Worm (Caenorhabditis elegans) whole organism, young adult: ENCODE measurements around the gene zak-1.

ENCODE experiments used
- B0261.1 ChIP-seq: sonication (generic microtip); optimal IDR thresholded peaks from 2 replicates; lab custom pipeline; 2016; ENCODE audit warnings: mild to moderate bottlenecking, missing genetic modification characterization, moderate library complexity, missing compliant biosample characterization
- C06A6.2 ChIP-seq: fragments of 200-800 bp; sonication (Bioruptor generic); conservative IDR thresholded peaks from 2 replicates; pipeline ENCODE4 v1.3.6; 2022; ENCODE audit warnings: missing genetic modification characterization, missing compliant biosample characterization
- D2030.7 ChIP-seq: fragments of 200-800 bp; sonication (Bioruptor generic); IDR thresholded peaks from 2 replicates; pipeline ENCODE4 v1.3.6; 2022; ENCODE audit warnings: missing genetic modification reagents, missing genetic modification characterization, missing compliant biosample characterization
- F10E7.11 ChIP-seq: sonication (generic microtip); optimal IDR thresholded peaks from 2 replicates; lab custom pipeline; 2017; ENCODE audit warnings: mild to moderate bottlenecking, missing genetic modification characterization, moderate library complexity, missing compliant biosample characterization
- F23B12.7 ChIP-seq: sonication (generic microtip); optimal IDR thresholded peaks from 2 replicates; lab custom pipeline; 2017; ENCODE audit warnings: missing genetic modification characterization, mild to moderate bottlenecking, missing compliant biosample characterization, antibody characterized with exemption, moderate library complexity; ENCODE audit not compliant: insufficient read depth
- F57C9.4 ChIP-seq: sonication (generic microtip); optimal IDR thresholded peaks from 2 replicates; lab custom pipeline; 2017; ENCODE audit warnings: mild to moderate bottlenecking, missing genetic modification characterization, missing compliant biosample characterization
- K12H6.12 ChIP-seq: fragments of 200-800 bp; sonication (Bioruptor generic); optimal IDR thresholded peaks from 2 replicates; lab custom pipeline; 2018; ENCODE audit warnings: mild to moderate bottlenecking, missing genetic modification characterization, missing compliant biosample characterization
- T07F8.4 ChIP-seq: sonication (generic microtip); optimal IDR thresholded peaks from 2 replicates; lab custom pipeline; 2016; ENCODE audit warnings: mild to moderate bottlenecking, missing genetic modification characterization, moderate library complexity, missing compliant biosample characterization
- T26A5.8 ChIP-seq: sonication (generic microtip); optimal IDR thresholded peaks from 2 replicates; lab custom pipeline; 2016; ENCODE audit warnings: missing genetic modification characterization, missing compliant biosample characterization
- Y56A3A.18 ChIP-seq: fragments of 200-800 bp; sonication (Bioruptor generic); IDR thresholded peaks from 2 replicates; pipeline ENCODE4 v1.3.6; 2022; ENCODE audit warnings: missing genetic modification reagents, missing genetic modification characterization, missing compliant biosample characterization
- Y67H2A.10 ChIP-seq: fragments of 200-800 bp; sonication (Bioruptor generic); conservative IDR thresholded peaks from 2 replicates; pipeline ENCODE4 v1.3.6; 2022; ENCODE audit warnings: missing genetic modification reagents, missing genetic modification characterization, missing compliant biosample characterization
- Y79H2A.3 ChIP-seq: fragments of 200-800 bp; sonication (Bioruptor generic); conservative IDR thresholded peaks from 2 replicates; pipeline ENCODE4 v1.3.6; 2022; ENCODE audit warnings: missing genetic modification reagents, missing genetic modification characterization, missing compliant biosample characterization
- Y95B8A.8 ChIP-seq: fragments of 200-800 bp; sonication (Bioruptor generic); IDR thresholded peaks from 2 replicates; pipeline ENCODE4 v1.3.6; 2022; ENCODE audit warnings: missing genetic modification reagents, missing genetic modification characterization, missing compliant biosample characterization
- ZK185.1 ChIP-seq: sonication (generic microtip); optimal IDR thresholded peaks from 2 replicates; lab custom pipeline; 2016; ENCODE audit warnings: mild to moderate bottlenecking, missing genetic modification characterization, missing compliant biosample characterization; ENCODE audit not compliant: poor library complexity, severe bottlenecking
- ama-1 ChIP-seq, 3 experiments: fragments of 150-350 bp in 1 of 3; sonication (generic microtip) in 2 of 3; optimal IDR thresholded peaks; 2 replicates each; lab custom pipeline; 2014 to 2018; ENCODE audit warnings: missing biosample characterization in 2 of 3, missing genetic modification characterization in 2 of 3, missing genetic modification reagents in 2 of 3
- atf-7 ChIP-seq: sonication (generic microtip); optimal IDR thresholded peaks from 2 replicates; lab custom pipeline; 2017; ENCODE audit warnings: mild to moderate bottlenecking, missing genetic modification characterization, missing compliant biosample characterization
- athp-1 ChIP-seq: sonication (generic microtip); optimal IDR thresholded peaks from 2 replicates; lab custom pipeline; 2017; ENCODE audit warnings: mild to moderate bottlenecking, missing genetic modification characterization, missing compliant biosample characterization
- ccch-3 ChIP-seq: fragments of 200-800 bp; sonication (Bioruptor generic); optimal IDR thresholded peaks from 2 replicates; lab custom pipeline; 2018; ENCODE audit warnings: mild to moderate bottlenecking, missing genetic modification characterization, missing compliant biosample characterization
- ceh-27 ChIP-seq: fragments of 200-800 bp; sonication (Bioruptor generic); optimal IDR thresholded peaks from 2 replicates; lab custom pipeline; 2018; ENCODE audit warnings: mild to moderate bottlenecking, missing genetic modification characterization, moderate library complexity, missing compliant biosample characterization
- ceh-40 ChIP-seq: fragments of 200-800 bp; sonication (Bioruptor generic); IDR thresholded peaks from 2 replicates; pipeline ENCODE4 v1.3.6; 2022; ENCODE audit warnings: missing genetic modification characterization, missing compliant biosample characterization
- ceh-91 ChIP-seq: fragments of 200-800 bp; sonication (Bioruptor generic); IDR thresholded peaks from 2 replicates; pipeline ENCODE4 v1.3.6; 2022; ENCODE audit warnings: missing genetic modification reagents, missing genetic modification characterization, missing compliant biosample characterization
- ets-4 ChIP-seq: fragments of 200-800 bp; sonication (Bioruptor generic); optimal IDR thresholded peaks from 2 replicates; lab custom pipeline; 2018; ENCODE audit warnings: mild to moderate bottlenecking, missing genetic modification characterization, missing compliant biosample characterization
- hmg-20 ChIP-seq: fragments of 200-800 bp; sonication (Bioruptor generic); IDR thresholded peaks from 2 replicates; pipeline ENCODE4 v1.3.6; 2022; ENCODE audit warnings: missing genetic modification reagents, missing genetic modification characterization, missing compliant biosample characterization
- hrde-1 ChIP-seq: sonication (generic microtip); optimal IDR thresholded peaks from 2 replicates; lab custom pipeline; 2016; ENCODE audit warnings: missing genetic modification characterization, mild to moderate bottlenecking, missing compliant biosample characterization, moderate library complexity, missing genotype, missing genetic modification reagents, borderline replicate concordance
- let-607 ChIP-seq, 2 experiments: fragments of 200-800 bp in 1 of 2; sonication (Bioruptor generic) in 1 of 2; sonication (generic microtip) in 1 of 2; optimal IDR thresholded peaks; 2 replicates each; lab custom pipeline; 2016 to 2018; ENCODE audit warnings: mild to moderate bottlenecking in 2 of 2, missing compliant biosample characterization in 2 of 2, missing genetic modification characterization in 2 of 2, moderate library complexity in 2 of 2, missing genotype in 1 of 2
- lir-1 ChIP-seq: fragments of 200-800 bp; sonication (Bioruptor generic); conservative IDR thresholded peaks from 2 replicates; pipeline ENCODE4 v1.3.6; 2022; ENCODE audit warnings: missing genetic modification reagents, missing genetic modification characterization, missing compliant biosample characterization
- mes-4 ChIP-seq: sonication (generic microtip); optimal IDR thresholded peaks from 2 replicates; lab custom pipeline; 2016; ENCODE audit warnings: missing genotype, missing genetic modification characterization, missing compliant biosample characterization
- nhr-179 ChIP-seq: sonication (generic microtip); optimal IDR thresholded peaks from 2 replicates; lab custom pipeline; 2016; ENCODE audit warnings: mild to moderate bottlenecking, missing genetic modification characterization, missing compliant biosample characterization
- nhr-80 ChIP-seq: sonication (generic microtip); optimal IDR thresholded peaks from 2 replicates; lab custom pipeline; 2016; ENCODE audit warnings: missing genetic modification characterization, missing compliant biosample characterization
- repo-1 ChIP-seq: sonication (generic microtip); optimal IDR thresholded peaks from 2 replicates; lab custom pipeline; 2017; ENCODE audit warnings: mild to moderate bottlenecking, missing genetic modification characterization, missing compliant biosample characterization
- sdz-38 ChIP-seq: sonication (generic microtip); optimal IDR thresholded peaks from 2 replicates; lab custom pipeline; 2016; ENCODE audit warnings: missing genotype, missing genetic modification characterization, missing compliant biosample characterization
- snpc-1.3 ChIP-seq: sonication (generic microtip); optimal IDR thresholded peaks from 2 replicates; lab custom pipeline; 2017; ENCODE audit warnings: missing genetic modification characterization, mild to moderate bottlenecking, missing compliant biosample characterization, antibody characterized with exemption, moderate library complexity, missing genotype, missing genetic modification reagents; ENCODE audit not compliant: insufficient read depth
- snpc-4 ChIP-seq, 5 experiments: fragments of 150-350 bp in 1 of 5; sonication (generic microtip) in 4 of 5; optimal IDR thresholded peaks; 2 replicates each; lab custom pipeline; 2014 to 2018; ENCODE audit warnings: missing genetic modification characterization in 5 of 5, missing biosample characterization in 3 of 5, antibody characterized with exemption in 2 of 5, mild to moderate bottlenecking in 2 of 5, missing compliant biosample characterization in 2 of 5, missing genotype in 2 of 5, moderate library complexity in 2 of 5, missing genetic modification reagents in 1 of 5
- somi-1 ChIP-seq: fragments of 200-800 bp; sonication (Bioruptor generic); optimal IDR thresholded peaks from 2 replicates; lab custom pipeline; 2018; ENCODE audit warnings: mild to moderate bottlenecking, missing genetic modification characterization, missing compliant biosample characterization
- unc-130 ChIP-seq: sonication (generic microtip); optimal IDR thresholded peaks from 2 replicates; lab custom pipeline; 2016; ENCODE audit warnings: missing genetic modification reagents, missing genetic modification characterization, missing compliant biosample characterization
- zfh-2 ChIP-seq: fragments of 200-800 bp; sonication (Bioruptor generic); conservative IDR thresholded peaks from 2 replicates; pipeline ENCODE4 v1.3.6; 2022; ENCODE audit warnings: missing genetic modification reagents, missing genetic modification characterization, missing compliant biosample characterization
- zim-3 ChIP-seq: sonication (generic microtip); optimal IDR thresholded peaks from 2 replicates; lab custom pipeline; 2017; ENCODE audit warnings: mild to moderate bottlenecking, missing genetic modification characterization, moderate library complexity, missing compliant biosample characterization
- ztf-22 ChIP-seq: fragments of 200-800 bp; sonication (Bioruptor generic); optimal IDR thresholded peaks from 2 replicates; lab custom pipeline; 2018; ENCODE audit warnings: mild to moderate bottlenecking, missing genetic modification characterization, moderate library complexity, missing compliant biosample characterization
- ztf-3 ChIP-seq: fragments of 200-800 bp; sonication (Bioruptor generic); optimal IDR thresholded peaks from 2 replicates; lab custom pipeline; 2018; ENCODE audit warnings: mild to moderate bottlenecking, missing genetic modification characterization, missing compliant biosample characterization

Gene zak-1

DNA sequence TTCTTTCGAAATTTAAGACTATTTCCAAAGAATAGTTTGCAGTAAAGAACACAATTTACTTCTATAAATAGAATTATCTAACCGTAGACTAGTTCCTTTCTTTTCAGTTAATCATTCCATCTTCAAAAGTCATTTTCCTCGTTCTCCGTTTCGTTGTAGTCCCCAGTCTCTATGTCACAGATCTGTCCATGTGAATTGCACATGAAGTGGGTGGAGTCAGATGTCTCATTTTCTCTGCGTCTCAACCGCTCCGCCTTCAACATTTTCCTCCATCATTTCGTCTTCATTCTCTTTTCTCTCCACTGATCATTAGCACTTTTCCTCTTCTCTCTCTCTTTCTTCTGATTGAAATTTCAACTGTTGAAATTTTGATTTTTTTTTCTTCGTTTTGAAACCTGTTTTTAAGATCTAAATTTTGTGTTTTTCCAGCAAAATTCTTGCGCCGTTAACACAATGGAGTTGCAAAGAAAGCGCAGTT is 41.0 kb upstream of the zak-1 start, which contains the start of gene T07E3.4 (continued):
- peak; percentile 51 for TF ChIP-seq ZK185.1 (tag; lab: Kevin White, UChicago)
- peak; percentile 28 for TF ChIP-seq K12H6.12 (tag; lab: Kevin White, UChicago)
- peak; percentile 38 for TF ChIP-seq atf-7 (tag; lab: Kevin White, UChicago)
- no peak for TF ChIP-seq zfh-2 (GFP tag; lab: Robert Waterston, UW)
- TF ChIP-seq zim-3 = no peak
- no peak for TF ChIP-seq unc-130
- no peak for TF ChIP-seq F57C9.4 (tag; lab: Kevin White, UChicago)
- TF ChIP-seq snpc-1.3 = no peak
- no peak; the same call in 1 of the 2 replicates for TF ChIP-seq C06A6.2 (GFP tag; lab: Robert Waterston, UW)
- TF ChIP-seq Y67H2A.10 (GFP tag; lab: Robert Waterston, UW) = no peak
- no peak for TF ChIP-seq ceh-91
- no peak for TF ChIP-seq B0261.1 (tag; lab: Kevin White, UChicago)
- no peak for TF ChIP-seq let-607 (tag; optimal IDR thresholded peaks at IDR 0.05; lab: Kevin White, UChicago)
- TF ChIP-seq T26A5.8 (tag; lab: Kevin White, UChicago) = no peak
- no peak for TF ChIP-seq hmg-20 (GFP tag; lab: Robert Waterston, UW)
- no peak for TF ChIP-seq sdz-38 (tag; lab: Kevin White, UChicago)
- no peak for TF ChIP-seq repo-1 (tag; lab: Kevin White, UChicago)
- TF ChIP-seq lir-1 (GFP tag; lab: Robert Waterston, UW) = no peak
- TF ChIP-seq T07F8.4 = no peak
- TF ChIP-seq ccch-3 (GFP tag; lab: Kevin White, UChicago) = no peak
- TF ChIP-seq athp-1 = no peak
- TF ChIP-seq somi-1 (GFP tag; lab: Kevin White, UChicago) = peak; percentile 78
- no peak for TF ChIP-seq Y56A3A.18
- no peak for TF ChIP-seq ceh-27 (GFP tag; lab: Kevin White, UChicago)
- no peak for TF ChIP-seq F10E7.11 (tag; lab: Kevin White, UChicago)
- TF ChIP-seq snpc-4 (GFP tag; optimal IDR thresholded peaks at IDR 0.05; lab: Kevin White, UChicago) = no peak
- TF ChIP-seq snpc-4 (tag; optimal IDR thresholded peaks at IDR 0.05; lab: Kevin White, UChicago) = peak in 1 of 4 experiments; percentile 15
- no peak for TF ChIP-seq ama-1 (optimal IDR thresholded peaks at IDR 0.05; lab: Kevin White, UChicago)
- TF ChIP-seq ama-1 (GFP tag; optimal IDR thresholded peaks at IDR 0.05; lab: Kevin White, UChicago) = no peak
- no peak for TF ChIP-seq mes-4
- TF ChIP-seq ztf-22 (GFP tag; lab: Kevin White, UChicago) = no peak

ce11 chrIII:6895677-6896076 is 39.1 kb upstream of the zak-1 start:
- TF ChIP-seq F23B12.7 (no peak), nhr-179 (tag; lab: Kevin White, UChicago) (no peak), ceh-40 (GFP tag; lab: Robert Waterston, UW) (no peak), snpc-4 (GFP tag; optimal IDR thresholded peaks at IDR 0.05; lab: Kevin White, UChicago) (no peak), snpc-4 (tag; optimal IDR thresholded peaks at IDR 0.05; lab: Kevin White, UChicago) (no peak), athp-1 (no peak), Y95B8A.8 (GFP tag; lab: Robert Waterston, UW) (no peak), ztf-3 (GFP tag; lab: Kevin White, UChicago) (no peak), hrde-1 (no peak), Y79H2A.3 (GFP tag; lab: Robert Waterston, UW) (no peak), ets-4 (no peak), nhr-80 (tag; lab: Kevin White, UChicago) (no peak), D2030.7 (no peak)
